Fruit fly (Drosophila melanogaster) whole organism, embryonic: Measurements from ENCODE around the gene tho2.
A peak's percentile ranks its signal among the peaks of the same experiment; 100 is the strongest.

ENCODE experiments used
- ATbp ChIP-seq: fragments of 200-800 bp; sonication (Bioruptor generic); optimal IDR thresholded peaks from 2 replicates; lab custom pipeline; 2017; ENCODE audit warnings: missing biosample characterization, mild to moderate bottlenecking, missing genetic modification characterization, missing genetic modification reagents
- Aef1 ChIP-seq: fragments of 200-800 bp; sonication (Bioruptor generic); IDR thresholded peaks from 3 replicates; pipeline ENCODE4 v1.3.6; 2022; ENCODE audit warnings: missing biosample characterization, missing genetic modification characterization
- CG10565 ChIP-seq: fragments of 200-800 bp; sonication (Bioruptor generic); optimal IDR thresholded peaks from 3 replicates; lab custom pipeline; 2016; ENCODE audit warnings: missing biosample characterization, mild to moderate bottlenecking, missing genetic modification characterization
- CG11723 ChIP-seq: fragments of 200-800 bp; sonication (Bioruptor generic); optimal IDR thresholded peaks from 2 replicates; lab custom pipeline; 2017; ENCODE audit warnings: missing biosample characterization, mild to moderate bottlenecking, missing genetic modification characterization
- CG12104 ChIP-seq: fragments of 200-800 bp; sonication (Bioruptor generic); optimal IDR thresholded peaks from 3 replicates; lab custom pipeline; 2016; ENCODE audit warnings: missing biosample characterization, missing genetic modification characterization
- CG12155 ChIP-seq: fragments of 200-800 bp; sonication (Bioruptor generic); optimal IDR thresholded peaks from 3 replicates; lab custom pipeline; 2016; ENCODE audit warnings: missing biosample characterization, missing genetic modification characterization
- CG17829 ChIP-seq: fragments of 200-800 bp; optimal IDR thresholded peaks from 2 replicates; lab custom pipeline; 2019; ENCODE audit warnings: missing biosample characterization, mild to moderate bottlenecking, missing genetic modification characterization, moderate library complexity
- CG1792 ChIP-seq: fragments of 200-800 bp; sonication (Bioruptor generic); optimal IDR thresholded peaks from 2 replicates; lab custom pipeline; 2016; ENCODE audit warnings: missing biosample characterization, missing genetic modification characterization
- CG18262 ChIP-seq: fragments of 200-800 bp; optimal IDR thresholded peaks from 3 replicates; lab custom pipeline; 2019; ENCODE audit warnings: missing biosample characterization, mild to moderate bottlenecking, missing genetic modification characterization, moderate library complexity
- CG2199 ChIP-seq: fragments of 200-800 bp; sonication (Bioruptor generic); IDR thresholded peaks from 3 replicates; pipeline ENCODE4 v1.3.6; 2022; ENCODE audit warnings: missing biosample characterization, missing genetic modification characterization
- CG31365 ChIP-seq: fragments of 200-800 bp; sonication (Bioruptor generic); optimal IDR thresholded peaks from 2 replicates; lab custom pipeline; 2018; ENCODE audit warnings: missing biosample characterization, mild to moderate bottlenecking, missing genetic modification characterization
- CG32767 ChIP-seq: fragments of 200-800 bp; sonication (Bioruptor generic); IDR thresholded peaks from 2 replicates; pipeline ENCODE4 v1.3.6; 2022; ENCODE audit warnings: missing biosample characterization, missing genetic modification characterization
- CG33213 ChIP-seq: fragments of 200-800 bp; sonication (Bioruptor generic); optimal IDR thresholded peaks from 3 replicates; lab custom pipeline; 2016; ENCODE audit warnings: missing biosample characterization, missing genetic modification characterization
- CG4820 ChIP-seq: fragments of 200-800 bp; sonication (Bioruptor generic); optimal IDR thresholded peaks from 3 replicates; lab custom pipeline; 2016; ENCODE audit warnings: missing biosample characterization, missing genetic modification characterization
- CG6254 ChIP-seq: fragments of 200-800 bp; sonication (Bioruptor generic); optimal IDR thresholded peaks from 3 replicates; lab custom pipeline; 2017; ENCODE audit warnings: mild to moderate bottlenecking, missing biosample characterization, missing genetic modification reagents, missing genetic modification characterization
- CG6272 ChIP-seq: fragments of 200-800 bp; sonication (Bioruptor generic); IDR thresholded peaks from 2 replicates; pipeline ENCODE4 v1.3.6; 2022; ENCODE audit warnings: missing biosample characterization, missing genetic modification characterization
- CG7271 ChIP-seq: fragments of 200-800 bp; sonication (Bioruptor generic); optimal IDR thresholded peaks from 2 replicates; lab custom pipeline; 2018; ENCODE audit warnings: missing biosample characterization, mild to moderate bottlenecking, missing genetic modification characterization, moderate library complexity
- CG7786 ChIP-seq: fragments of 200-800 bp; sonication (Bioruptor generic); optimal IDR thresholded peaks from 2 replicates; lab custom pipeline; 2016; ENCODE audit warnings: missing biosample characterization, missing genetic modification characterization
- CG8281 ChIP-seq: fragments of 200-800 bp; sonication (Bioruptor generic); optimal IDR thresholded peaks from 2 replicates; lab custom pipeline; 2018; ENCODE audit warnings: missing biosample characterization, mild to moderate bottlenecking, missing genetic modification characterization, moderate library complexity
- CG8388 ChIP-seq: fragments of 200-800 bp; sonication (Bioruptor generic); optimal IDR thresholded peaks from 2 replicates; lab custom pipeline; 2019; ENCODE audit warnings: missing biosample characterization, mild to moderate bottlenecking, missing genetic modification characterization, moderate library complexity
- CHES-1-like ChIP-seq: fragments of 200-800 bp; sonication (Bioruptor generic); optimal IDR thresholded peaks from 2 replicates; lab custom pipeline; 2016; ENCODE audit warnings: missing biosample characterization, missing genetic modification characterization
- Chrac-16 ChIP-seq: fragments of 200-800 bp; sonication (Bioruptor generic); optimal IDR thresholded peaks from 3 replicates; lab custom pipeline; 2016; ENCODE audit warnings: missing biosample characterization, missing genetic modification characterization
- D ChIP-seq, 2 experiments: fragments of 200-800 bp in 1 of 2; fragments of >200 bp in 1 of 2; sonication (Bioruptor generic) in 1 of 2; optimal IDR thresholded peaks; 2 replicates in 1 of 2; 3 replicates in 1 of 2; lab custom pipeline; 2017; ENCODE audit warnings: mild to moderate bottlenecking in 1 of 2, missing biosample characterization in 1 of 2, missing genetic modification characterization in 1 of 2, missing genetic modification reagents in 1 of 2
- Dek ChIP-seq: fragments of 200-800 bp; sonication (Bioruptor generic); optimal IDR thresholded peaks from 3 replicates; lab custom pipeline; 2019; ENCODE audit warnings: missing biosample characterization, mild to moderate bottlenecking, missing genetic modification characterization, moderate library complexity
- E2f1 ChIP-seq: fragments of 200-800 bp; sonication (Bioruptor generic); IDR thresholded peaks from 2 replicates; pipeline ENCODE4 v1.3.6; 2022; ENCODE audit warnings: missing biosample characterization, missing genetic modification characterization
- H2.0 ChIP-seq: fragments of 200-800 bp; sonication (Bioruptor generic); IDR thresholded peaks from 2 replicates; pipeline ENCODE4 v1.3.6; 2022; ENCODE audit warnings: missing biosample characterization, missing genetic modification characterization
- MESR4 ChIP-seq: fragments of 200-800 bp; sonication (Bioruptor generic); optimal IDR thresholded peaks from 2 replicates; lab custom pipeline; 2018; ENCODE audit warnings: missing biosample characterization, mild to moderate bottlenecking, missing genetic modification characterization, moderate library complexity
- Mes4 ChIP-seq: fragments of 200-800 bp; sonication (Bioruptor generic); optimal IDR thresholded peaks from 2 replicates; lab custom pipeline; 2016; ENCODE audit warnings: missing biosample characterization, missing genetic modification characterization
- Myb ChIP-seq: fragments of 200-800 bp; sonication (Bioruptor generic); optimal IDR thresholded peaks from 2 replicates; lab custom pipeline; 2016; ENCODE audit warnings: missing biosample characterization, missing genetic modification characterization
- Oli ChIP-seq: fragments of 200-800 bp; sonication (Bioruptor generic); optimal IDR thresholded peaks from 2 replicates; lab custom pipeline; 2018; ENCODE audit warnings: missing biosample characterization, mild to moderate bottlenecking, missing genetic modification characterization, moderate library complexity
- Pdp1 ChIP-seq, 2 experiments: fragments of 200-800 bp; sonication (Bioruptor generic); optimal IDR thresholded peaks; 3 replicates each; lab custom pipeline; 2016; ENCODE audit warnings: missing biosample characterization in 2 of 2, missing genetic modification characterization in 2 of 2, mild to moderate bottlenecking in 1 of 2, moderate library complexity in 1 of 2
- Rx ChIP-seq: fragments of 200-800 bp; sonication (Bioruptor generic); IDR thresholded peaks from 2 replicates; pipeline ENCODE4 v1.3.6; 2022; ENCODE audit warnings: missing biosample characterization, missing genetic modification characterization
- Spps ChIP-seq: fragments of 200-800 bp; sonication (Bioruptor generic); optimal IDR thresholded peaks from 2 replicates; lab custom pipeline; 2018; ENCODE audit warnings: missing biosample characterization, mild to moderate bottlenecking, missing genetic modification characterization
- ab ChIP-seq: fragments of 200-800 bp; sonication (Bioruptor generic); optimal IDR thresholded peaks from 2 replicates; lab custom pipeline; 2016; ENCODE audit warnings: missing biosample characterization, missing genetic modification characterization
- az2 ChIP-seq: fragments of 200-800 bp; sonication (Bioruptor generic); optimal IDR thresholded peaks from 3 replicates; lab custom pipeline; 2016; ENCODE audit warnings: missing biosample characterization, missing genetic modification characterization
- ci ChIP-seq: fragments of 200-800 bp; sonication (Bioruptor generic); IDR thresholded peaks from 3 replicates; pipeline ENCODE4 v1.3.6; 2022; ENCODE audit warnings: missing biosample characterization, missing genetic modification characterization
- danr ChIP-seq: fragments of 200-800 bp; sonication (Bioruptor generic); IDR thresholded peaks from 2 replicates; pipeline ENCODE4 v1.3.6; 2022; ENCODE audit warnings: missing biosample characterization, missing genetic modification characterization
- esg ChIP-seq: fragments of 200-800 bp; sonication (Bioruptor generic); conservative IDR thresholded peaks from 2 replicates; pipeline ENCODE4 v1.3.6; 2022; ENCODE audit warnings: missing biosample characterization, missing genetic modification characterization
- fd102C ChIP-seq: fragments of 200-800 bp; sonication (Bioruptor generic); optimal IDR thresholded peaks from 2 replicates; lab custom pipeline; 2018; ENCODE audit warnings: missing biosample characterization, mild to moderate bottlenecking, missing genetic modification characterization, moderate library complexity
- gro ChIP-seq: fragments of 200-800 bp; sonication (Bioruptor generic); optimal IDR thresholded peaks from 2 replicates; lab custom pipeline; 2016; ENCODE audit warnings: missing biosample characterization, missing genetic modification characterization
- ken ChIP-seq: fragments of 200-800 bp; sonication (Bioruptor generic); IDR thresholded peaks from 3 replicates; pipeline ENCODE4 v1.3.6; 2022; ENCODE audit warnings: missing biosample characterization, missing genetic modification characterization
- maf-S ChIP-seq: fragments of 200-800 bp; sonication (Bioruptor generic); optimal IDR thresholded peaks from 2 replicates; lab custom pipeline; 2016; ENCODE audit warnings: missing biosample characterization, missing genetic modification characterization
- mirr ChIP-seq: fragments of 200-800 bp; sonication (Bioruptor generic); optimal IDR thresholded peaks from 3 replicates; lab custom pipeline; 2018; ENCODE audit warnings: missing biosample characterization, mild to moderate bottlenecking, missing genetic modification characterization
- nerfin-1 ChIP-seq: fragments of 200-800 bp; sonication (Bioruptor generic); optimal IDR thresholded peaks from 3 replicates; lab custom pipeline; 2019; ENCODE audit warnings: missing biosample characterization, mild to moderate bottlenecking, missing genetic modification characterization, moderate library complexity
- pzg ChIP-seq: fragments of 200-800 bp; sonication (Bioruptor generic); optimal IDR thresholded peaks from 3 replicates; lab custom pipeline; 2018; ENCODE audit warnings: missing biosample characterization, mild to moderate bottlenecking, missing genetic modification characterization, moderate library complexity
- repo ChIP-seq: fragments of 200-800 bp; sonication (Bioruptor generic); optimal IDR thresholded peaks from 2 replicates; lab custom pipeline; 2016; ENCODE audit warnings: missing biosample characterization, missing genetic modification characterization
- sens ChIP-seq: fragments of 200-800 bp; sonication (Bioruptor generic); peaks from one replicate; lab custom pipeline; 2016; ENCODE audit warnings: missing biosample characterization, missing genetic modification characterization
- slp2 ChIP-seq: fragments of 200-800 bp; sonication (Bioruptor generic); optimal IDR thresholded peaks from 2 replicates; lab custom pipeline; 2016; ENCODE audit warnings: missing biosample characterization, missing genetic modification characterization
- stc ChIP-seq: fragments of 200-800 bp; sonication (Bioruptor generic); IDR thresholded peaks from 2 replicates; pipeline ENCODE4 v1.3.6; 2022; ENCODE audit warnings: missing biosample characterization, missing genetic modification characterization
- zen ChIP-seq: fragments of 200-800 bp; sonication (Bioruptor generic); optimal IDR thresholded peaks from 3 replicates; lab custom pipeline; 2018; ENCODE audit warnings: missing biosample characterization, mild to moderate bottlenecking, missing genetic modification characterization, moderate library complexity

tho2 gene

dm6 chr2L:2182735-2183340 lies 37.9 kb upstream of the tho2 start (continued):
- TF ChIP-seq CG1792 (GFP tag; lab: Kevin White, UChicago) (no peak), CG17829 (tag; lab: Kevin White, UChicago) (peak; percentile 85), ATbp (no peak), slp2 (GFP tag; lab: Kevin White, UChicago) (peak; percentile 15), CG33213 (GFP tag; lab: Kevin White, UChicago) (peak; percentile 39), CG12155 (GFP tag; lab: Kevin White, UChicago) (peak; percentile 41), Pdp1 (GFP tag; optimal IDR thresholded peaks at IDR 0.05; lab: Kevin White, UChicago) (peak; percentile 45 to 49), MESR4 (no peak), Mes4 (GFP tag; lab: Kevin White, UChicago) (peak; percentile 58), CHES-1-like (peak; percentile 67), CG11723 (GFP tag; lab: Kevin White, UChicago) (peak; percentile 20), stc (no peak), esg (GFP tag; lab: Robert Waterston, UW) (no peak; the same call in 1 of the 2 replicates), CG6272 (0 out of 2 replicates have a peak, but pooled peaks have one; percentile 34), sens (GFP tag; lab: Kevin White, UChicago) (peak; percentile 97), ab (GFP tag; lab: Kevin White, UChicago) (no peak), maf-S (GFP tag; lab: Kevin White, UChicago) (no peak), CG7271 (tag; lab: Kevin White, UChicago) (no peak), CG4820 (GFP tag; lab: Kevin White, UChicago) (peak; percentile 64), Oli (peak; percentile 62), CG32767 (peak; percentile 57; the same call in 1 of the 2 replicates), CG8388 (GFP tag; lab: Kevin White, UChicago) (peak; percentile 54), ken (GFP tag; lab: Robert Waterston, UW) (0 out of 3 replicates have a peak, but pooled peaks have one; percentile 36), Spps (tag; lab: Kevin White, UChicago) (peak; percentile 77), CG18262 (peak; percentile 88), CG12104 (GFP tag; lab: Kevin White, UChicago) (no peak), Myb (peak; percentile 12), fd102C (peak; percentile 82), CG31365 (tag; lab: Kevin White, UChicago) (no peak), CG7786 (GFP tag; lab: Kevin White, UChicago) (peak; percentile 73), D (optimal IDR thresholded peaks at IDR 0.05; lab: Kevin White, UChicago) (no peak), D (GFP tag; optimal IDR thresholded peaks at IDR 0.05; lab: Kevin White, UChicago) (peak; percentile 67), Aef1 (no peak), Rx (peak; percentile 52; the same call in 1 of the 2 replicates), H2.0 (GFP tag; lab: Robert Waterston, UW) (peak; percentile 58; the same call in 1 of the 2 replicates), gro (no peak), repo (GFP tag; lab: Kevin White, UChicago) (peak; percentile 50), danr (GFP tag; lab: Robert Waterston, UW) (no peak), az2 (GFP tag; lab: Kevin White, UChicago) (peak; percentile 51), mirr (GFP tag; lab: Kevin White, UChicago) (no peak), CG8281 (tag; lab: Kevin White, UChicago) (no peak), ci (peak; percentile 83), CG10565 (GFP tag; lab: Kevin White, UChicago) (peak; percentile 8), Chrac-16 (GFP tag; lab: Kevin White, UChicago) (peak; percentile 79), CG6254 (GFP tag; lab: Kevin White, UChicago) (peak; percentile 74), zen (peak; percentile 79), nerfin-1 (peak; percentile 36), E2f1 (peak; percentile 28; the same call in 1 of the 2 replicates), pzg (GFP tag; lab: Kevin White, UChicago) (no peak), CG2199 (GFP tag; lab: Robert Waterston, UW) (peak; percentile 67; the same call in 2 of the 3 replicates), Dek (tag; lab: Kevin White, UChicago) (no peak)
